Worm (Caenorhabditis elegans): ENCODE measurements around the gene nspc-7.

DNA sequence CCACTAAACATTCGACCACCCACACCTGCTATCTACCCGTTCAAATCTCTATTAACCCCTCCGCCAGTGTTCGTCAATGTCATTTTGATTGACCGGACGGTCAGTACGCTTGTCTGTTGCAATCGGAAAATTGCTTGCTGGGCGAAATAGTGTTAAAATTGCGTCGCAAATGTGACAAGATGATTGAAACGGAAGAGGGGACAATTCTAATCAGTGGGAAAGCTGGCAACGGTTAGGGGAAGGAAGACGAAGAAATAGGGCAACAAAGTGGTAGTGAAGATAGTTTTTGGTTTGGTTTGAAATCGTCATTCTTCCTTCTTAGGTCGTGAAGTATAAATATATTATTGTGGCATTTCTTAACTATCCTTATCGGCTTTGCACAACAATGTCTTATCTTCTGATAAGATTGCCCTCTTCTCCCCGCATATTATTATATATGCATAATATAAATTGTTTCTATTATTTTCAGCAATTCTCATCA is 26.8 kb downstream of the nspc-7 start:
- TF ChIP-seq madf-3 (GFP tag; IDR thresholded peaks at IDR 0.05) = no peak
- TF ChIP-seq unc-62 (GFP tag; optimal IDR thresholded peaks at IDR 0.05) = no peak
- no peak for TF ChIP-seq lsy-27 (tag; optimal IDR thresholded peaks at IDR 0.05; ENCODE audit: borderline replicate concordance, insufficient read depth)
- TF ChIP-seq let-607 (tag; optimal IDR thresholded peaks at IDR 0.05) = peak in 1 of 2 experiments; percentile 23
- TF ChIP-seq somi-1 (GFP tag; optimal IDR thresholded peaks at IDR 0.05) = no peak
- no peak for TF ChIP-seq egl-18 (GFP tag; IDR thresholded peaks at IDR 0.05)
- no peak for TF ChIP-seq sdz-38 (tag; optimal IDR thresholded peaks at IDR 0.05)
